Worm (Caenorhabditis elegans) whole organism, L1 larva: Measurements from ENCODE around the gene ceh-18.

Experiments
- C04F5.9 ChIP-seq: sonication (generic microtip); optimal IDR thresholded peaks from 2 replicates; lab custom pipeline; 2016; ENCODE audit warnings: missing genetic modification characterization, missing compliant biosample characterization
- C16A3.4 ChIP-seq: fragments of 150-350 bp; optimal IDR thresholded peaks from 2 replicates; lab custom pipeline; 2014; ENCODE audit warnings: missing biosample characterization, missing genetic modification characterization
- C34B4.2 ChIP-seq: sonication (generic microtip); optimal IDR thresholded peaks from 2 replicates; lab custom pipeline; 2017; ENCODE audit warnings: mild to moderate bottlenecking, missing genetic modification characterization, missing compliant biosample characterization
- F16B12.6 ChIP-seq: fragments of 150-350 bp; optimal IDR thresholded peaks from 2 replicates; lab custom pipeline; 2014; ENCODE audit warnings: missing biosample characterization, missing genetic modification characterization
- Y116A8C.19 ChIP-seq: sonication (generic microtip); optimal IDR thresholded peaks from 2 replicates; lab custom pipeline; 2016; ENCODE audit warnings: missing compliant biosample characterization, missing genetic modification characterization, borderline replicate concordance
- aha-1 ChIP-seq: fragments of 150-350 bp; optimal IDR thresholded peaks from 2 replicates; lab custom pipeline; 2014; ENCODE audit warnings: missing biosample characterization, missing genetic modification characterization
- alr-1 ChIP-seq: fragments of 200-800 bp; sonication (Bioruptor generic); optimal IDR thresholded peaks from 2 replicates; lab custom pipeline; 2018; ENCODE audit warnings: borderline replicate concordance, mild to moderate bottlenecking, missing genetic modification characterization, missing compliant biosample characterization
- ceh-8 ChIP-seq: fragments of 200-800 bp; sonication (Bioruptor generic); optimal IDR thresholded peaks from 2 replicates; lab custom pipeline; 2018; ENCODE audit warnings: mild to moderate bottlenecking, missing genetic modification characterization, moderate library complexity, missing compliant biosample characterization
- ceh-90 ChIP-seq: sonication (generic microtip); optimal IDR thresholded peaks from 2 replicates; lab custom pipeline; 2016; ENCODE audit warnings: missing genetic modification characterization, missing compliant biosample characterization
- ces-1 ChIP-seq: fragments of 150-350 bp; optimal IDR thresholded peaks from 2 replicates; lab custom pipeline; 2014; ENCODE audit warnings: missing biosample characterization, missing genetic modification reagents, missing genetic modification characterization
- dpl-1 ChIP-seq, 3 experiments: fragments of 150-350 bp in 2 of 3; sonication (generic microtip) in 1 of 3; optimal IDR thresholded peaks; 2 replicates each; lab custom pipeline; 2014 to 2017; ENCODE audit warnings: missing biosample characterization in 3 of 3, missing genetic modification characterization in 3 of 3, missing genetic modification reagents in 3 of 3
- efl-1 ChIP-seq, 4 experiments: fragments of 150-350 bp; optimal IDR thresholded peaks in 3 of 4; peaks in 1 of 4; 1 replicate in 1 of 4; 2 replicates in 3 of 4; lab custom pipeline; 2014; ENCODE audit warnings: missing biosample characterization in 2 of 4, missing genetic modification characterization in 2 of 4, missing genetic modification reagents in 2 of 4
- egl-27 ChIP-seq, 2 experiments: fragments of 150-350 bp in 1 of 2; sonication (generic microtip); optimal IDR thresholded peaks; 3 replicates each; lab custom pipeline; 2017 to 2018; ENCODE audit warnings: missing biosample characterization in 2 of 2, missing genetic modification characterization in 2 of 2, missing genetic modification reagents in 2 of 2
- elt-2 ChIP-seq: sonication (generic microtip); optimal IDR thresholded peaks from 2 replicates; lab custom pipeline; 2016; ENCODE audit warnings: missing genetic modification characterization, mild to moderate bottlenecking, inconsistent platforms, missing compliant biosample characterization, missing genetic modification reagents
- elt-3 ChIP-seq, 6 experiments: fragments of 150-350 bp in 1 of 6; sonication (generic microtip); optimal IDR thresholded peaks; 2 replicates each; lab custom pipeline; 2017 to 2018; ENCODE audit warnings: missing biosample characterization in 6 of 6, missing genetic modification characterization in 6 of 6, inconsistent platforms in 1 of 6
- ets-5 ChIP-seq: fragments of 200-800 bp; sonication (Bioruptor generic); IDR thresholded peaks from 2 replicates; pipeline ENCODE4 v1.3.6; 2022; ENCODE audit warnings: missing genetic modification characterization, missing compliant biosample characterization
- fkh-10 ChIP-seq: sonication (generic microtip); optimal IDR thresholded peaks from 2 replicates; lab custom pipeline; 2017; ENCODE audit warnings: missing biosample characterization, missing genetic modification reagents, missing genetic modification characterization
- fos-1 ChIP-seq: fragments of 150-350 bp; optimal IDR thresholded peaks from 2 replicates; lab custom pipeline; 2014; ENCODE audit warnings: missing biosample characterization, missing genetic modification characterization
- hlh-17 ChIP-seq: fragments of 200-800 bp; sonication (Bioruptor generic); optimal IDR thresholded peaks from 2 replicates; lab custom pipeline; 2018; ENCODE audit warnings: missing genetic modification characterization, mild to moderate bottlenecking, missing compliant biosample characterization, moderate library complexity, borderline replicate concordance
- hlh-4 ChIP-seq: sonication (generic microtip); optimal IDR thresholded peaks from 2 replicates; lab custom pipeline; 2016; ENCODE audit warnings: mild to moderate bottlenecking, missing genetic modification characterization, missing compliant biosample characterization
- hpl-2 ChIP-seq: fragments of 150-350 bp; optimal IDR thresholded peaks from 2 replicates; lab custom pipeline; 2014; ENCODE audit warnings: missing biosample characterization, missing genetic modification reagents, missing genetic modification characterization
- irx-1 ChIP-seq: sonication (generic microtip); optimal IDR thresholded peaks from 2 replicates; lab custom pipeline; 2016; ENCODE audit warnings: missing genetic modification characterization, missing compliant biosample characterization
- isw-1 ChIP-seq: fragments of 200-800 bp; sonication (Bioruptor generic); IDR thresholded peaks from 2 replicates; pipeline ENCODE4 v1.3.6; 2022; ENCODE audit warnings: missing genetic modification characterization, missing compliant biosample characterization
- lin-15B ChIP-seq: fragments of 150-350 bp; sonication (generic microtip); optimal IDR thresholded peaks from 3 replicates; lab custom pipeline; 2014; ENCODE audit warnings: missing biosample characterization, missing genetic modification characterization
- lin-35 ChIP-seq, 2 experiments: fragments of 150-350 bp; optimal IDR thresholded peaks; 2 replicates each; lab custom pipeline; 2014; ENCODE audit warnings: missing biosample characterization in 2 of 2, missing genetic modification characterization in 2 of 2, missing genetic modification reagents in 2 of 2
- lin-39 ChIP-seq: fragments of 150-350 bp; optimal IDR thresholded peaks from 2 replicates; lab custom pipeline; 2014; ENCODE audit warnings: missing biosample characterization, missing genetic modification reagents, missing genetic modification characterization
- lsy-2 ChIP-seq, 2 experiments: fragments of 150-350 bp; optimal IDR thresholded peaks; 2 replicates each; lab custom pipeline; 2014; ENCODE audit warnings: missing biosample characterization in 2 of 2, missing genetic modification characterization in 2 of 2
- mab-9 ChIP-seq: fragments of 200-800 bp; sonication (Bioruptor generic); IDR thresholded peaks from 2 replicates; pipeline ENCODE4 v1.3.6; 2022; ENCODE audit warnings: missing genetic modification reagents, missing genetic modification characterization, missing compliant biosample characterization
- mdl-1 ChIP-seq, 2 experiments: fragments of 150-350 bp; optimal IDR thresholded peaks; 2 replicates each; lab custom pipeline; 2014 to 2017; ENCODE audit warnings: missing biosample characterization in 2 of 2, missing genetic modification characterization in 2 of 2, inconsistent platforms in 1 of 2
- mef-2 ChIP-seq: fragments of 150-350 bp; optimal IDR thresholded peaks from 2 replicates; lab custom pipeline; 2014; ENCODE audit warnings: missing biosample characterization, missing genetic modification characterization
- mep-1 ChIP-seq: fragments of 150-350 bp; optimal IDR thresholded peaks from 2 replicates; lab custom pipeline; 2014; ENCODE audit warnings: missing biosample characterization, missing genetic modification characterization
- nhr-11 ChIP-seq: fragments of 150-350 bp; optimal IDR thresholded peaks from 2 replicates; lab custom pipeline; 2014; ENCODE audit warnings: missing biosample characterization, missing genetic modification characterization
- nhr-12 ChIP-seq: sonication (generic microtip); optimal IDR thresholded peaks from 2 replicates; lab custom pipeline; 2017; ENCODE audit warnings: missing biosample characterization, missing genetic modification characterization
- nhr-20 ChIP-seq: sonication (generic microtip); optimal IDR thresholded peaks from 2 replicates; lab custom pipeline; 2016; ENCODE audit warnings: mild to moderate bottlenecking, missing genetic modification characterization, missing compliant biosample characterization
- nhr-28 ChIP-seq: fragments of 150-350 bp; optimal IDR thresholded peaks from 2 replicates; lab custom pipeline; 2014; ENCODE audit warnings: missing biosample characterization, missing genetic modification characterization
- nhr-71 ChIP-seq: sonication (generic microtip); optimal IDR thresholded peaks from 2 replicates; lab custom pipeline; 2016; ENCODE audit warnings: mild to moderate bottlenecking, missing genetic modification characterization, moderate library complexity, missing compliant biosample characterization
- nhr-76 ChIP-seq: sonication (generic microtip); optimal IDR thresholded peaks from 2 replicates; lab custom pipeline; 2017; ENCODE audit warnings: missing biosample characterization, missing genetic modification characterization
- nhr-84 ChIP-seq: sonication (generic microtip); optimal IDR thresholded peaks from 2 replicates; lab custom pipeline; 2017; ENCODE audit warnings: missing biosample characterization, missing genetic modification characterization
- nhr-85 ChIP-seq: sonication (generic microtip); peaks from one replicate; lab custom pipeline; 2016; ENCODE audit warnings: missing genetic modification characterization, inconsistent platforms, missing compliant biosample characterization
- nhr-90 ChIP-seq: sonication (generic microtip); optimal IDR thresholded peaks from 2 replicates; lab custom pipeline; 2016; ENCODE audit warnings: mild to moderate bottlenecking, missing genetic modification characterization, missing compliant biosample characterization; ENCODE audit not compliant: poor library complexity
- pag-3 ChIP-seq: sonication (generic microtip); optimal IDR thresholded peaks from 2 replicates; lab custom pipeline; 2017; ENCODE audit warnings: missing genetic modification characterization, mild to moderate bottlenecking, missing compliant biosample characterization, antibody characterized with exemption, borderline replicate concordance; ENCODE audit not compliant: insufficient read depth
- skn-1 ChIP-seq: fragments of 150-350 bp; optimal IDR thresholded peaks from 2 replicates; lab custom pipeline; 2014; ENCODE audit warnings: missing biosample characterization, missing genetic modification characterization
- sptf-1 ChIP-seq: fragments of 150-350 bp; optimal IDR thresholded peaks from 2 replicates; lab custom pipeline; 2014; ENCODE audit warnings: missing biosample characterization, missing genetic modification characterization
- sup-37 ChIP-seq: fragments of 200-800 bp; sonication (Bioruptor generic); optimal IDR thresholded peaks from 2 replicates; lab custom pipeline; 2018; ENCODE audit warnings: mild to moderate bottlenecking, missing genetic modification characterization, missing compliant biosample characterization
- tbx-2 ChIP-seq: sonication (generic microtip); optimal IDR thresholded peaks from 2 replicates; lab custom pipeline; 2016; ENCODE audit warnings: missing genetic modification characterization, missing compliant biosample characterization
- unc-130 ChIP-seq: fragments of 150-350 bp; optimal IDR thresholded peaks from 2 replicates; lab custom pipeline; 2017; ENCODE audit warnings: missing biosample characterization, missing genetic modification characterization, inconsistent platforms
- unc-62 ChIP-seq: fragments of 150-350 bp; optimal IDR thresholded peaks from 2 replicates; lab custom pipeline; 2014; ENCODE audit warnings: missing biosample characterization, missing genetic modification reagents, missing genetic modification characterization
- unc-86 ChIP-seq: sonication (generic microtip); optimal IDR thresholded peaks from 2 replicates; lab custom pipeline; 2016; ENCODE audit warnings: missing genetic modification characterization, missing compliant biosample characterization
- vab-15 ChIP-seq: sonication (generic microtip); optimal IDR thresholded peaks from 2 replicates; lab custom pipeline; 2017; ENCODE audit warnings: missing genotype, mild to moderate bottlenecking, missing genetic modification characterization, missing compliant biosample characterization
- xbp-1 ChIP-seq: sonication (generic microtip); optimal IDR thresholded peaks from 2 replicates; lab custom pipeline; 2016; ENCODE audit warnings: missing genetic modification characterization, missing compliant biosample characterization
- zag-1 ChIP-seq: fragments of 150-350 bp; optimal IDR thresholded peaks from 2 replicates; lab custom pipeline; 2014; ENCODE audit warnings: missing biosample characterization, missing genetic modification characterization
- ztf-11 ChIP-seq, 2 experiments: sonication (generic microtip); optimal IDR thresholded peaks; 2 replicates each; lab custom pipeline; 2016 to 2017; ENCODE audit warnings: missing genetic modification characterization in 2 of 2, missing biosample characterization in 1 of 2, missing compliant biosample characterization in 1 of 2
- ztf-4 ChIP-seq: fragments of 150-350 bp; optimal IDR thresholded peaks from 2 replicates; lab custom pipeline; 2014; ENCODE audit warnings: missing biosample characterization, missing genetic modification characterization

ceh-18 gene

ce11 chrX:3839172-3839571 is 18.4 kb downstream of the ceh-18 start:
- TF ChIP-seq unc-130 (tag; lab: Kevin White, UChicago) (peak; percentile 87), aha-1 (no peak), skn-1 (tag; lab: Kevin White, UChicago) (no peak), ztf-11 (tag; optimal IDR thresholded peaks at IDR 0.05; lab: Kevin White, UChicago) (no peak), unc-86 (no peak), lin-39 (tag; lab: Kevin White, UChicago) (peak; percentile 39), sup-37 (no peak), nhr-76 (tag; lab: Kevin White, UChicago) (no peak), nhr-11 (tag; lab: Kevin White, UChicago) (no peak), lsy-2 (tag; optimal IDR thresholded peaks at IDR 0.05; lab: Kevin White, UChicago) (peak; percentile 30 to 57), hlh-17 (GFP tag; lab: Kevin White, UChicago) (no peak), nhr-85 (tag; lab: Kevin White, UChicago) (peak; percentile 94), lin-15B (tag; lab: Kevin White, UChicago) (no peak), Y116A8C.19 (no peak), hlh-4 (tag; lab: Kevin White, UChicago) (no peak), F16B12.6 (no peak), lin-35 (GFP tag; optimal IDR thresholded peaks at IDR 0.05; lab: Kevin White, UChicago) (peak; percentile 11 to 47), vab-15 (peak; percentile 24), ces-1 (no peak), mef-2 (tag; lab: Kevin White, UChicago) (peak; percentile 65), xbp-1 (tag; lab: Kevin White, UChicago) (peak; percentile 29), irx-1 (tag; lab: Kevin White, UChicago) (peak; percentile 42), mep-1 (tag; lab: Kevin White, UChicago) (no peak), C16A3.4 (peak; percentile 7), alr-1 (tag; lab: Kevin White, UChicago) (no peak), pag-3 (tag; lab: Kevin White, UChicago) (no peak), nhr-20 (tag; lab: Kevin White, UChicago) (peak; percentile 72), elt-3 (tag; optimal IDR thresholded peaks at IDR 0.05; lab: Kevin White, UChicago) (peak in 2 of 6 experiments; percentile 32), isw-1 (no peak), egl-27 (tag; optimal IDR thresholded peaks at IDR 0.05; lab: Kevin White, UChicago) (no peak), ztf-4 (tag; lab: Kevin White, UChicago) (peak; percentile 55), mab-9 (GFP tag; lab: Robert Waterston, UW) (no peak), nhr-12 (tag; lab: Kevin White, UChicago) (no peak), nhr-71 (tag; lab: Kevin White, UChicago) (peak; percentile 90), nhr-84 (no peak), C04F5.9 (tag; lab: Kevin White, UChicago) (peak; percentile 15), hpl-2 (GFP tag; lab: Kevin White, UChicago) (no peak), fos-1 (tag; lab: Kevin White, UChicago) (no peak), fkh-10 (GFP tag; lab: Kevin White, UChicago) (no peak), nhr-90 (tag; lab: Kevin White, UChicago) (peak; percentile 40), nhr-28 (tag; lab: Kevin White, UChicago) (no peak), unc-62 (no peak), dpl-1 (GFP tag; optimal IDR thresholded peaks at IDR 0.05; lab: Kevin White, UChicago) (peak in 2 of 3 experiments; percentile 0 to 6), ets-5 (GFP tag; lab: Robert Waterston, UW) (no peak), efl-1 (optimal IDR thresholded peaks at IDR 0.05; lab: Kevin White, UChicago) (peak in 1 of 2 experiments; percentile 11), efl-1 (GFP tag; optimal IDR thresholded peaks at IDR 0.05 in 1 of 2; lab: Kevin White, UChicago) (no peak), mdl-1 (tag; optimal IDR thresholded peaks at IDR 0.05; lab: Kevin White, UChicago) (peak in 1 of 2 experiments; percentile 23), zag-1 (tag; lab: Kevin White, UChicago) (no peak), elt-2 (no peak), C34B4.2 (tag; lab: Kevin White, UChicago) (no peak), ceh-90 (tag; lab: Kevin White, UChicago) (no peak), ceh-8 (GFP tag; lab: Kevin White, UChicago) (no peak), sptf-1 (tag; lab: Kevin White, UChicago) (no peak), tbx-2 (tag; lab: Kevin White, UChicago) (peak; percentile 45)
